Worm (Caenorhabditis elegans) whole organism, late embryonic: ENCODE results near the gene grl-4.

Source experiments
- C08G9.2 ChIP-seq: sonication (generic microtip); optimal IDR thresholded peaks from 2 replicates; lab custom pipeline; 2016; ENCODE audit warnings: mild to moderate bottlenecking, missing genetic modification characterization, moderate library complexity, missing compliant biosample characterization
- F13H6.1 ChIP-seq: sonication (generic microtip); optimal IDR thresholded peaks from 2 replicates; lab custom pipeline; 2016; ENCODE audit warnings: missing genetic modification characterization, missing compliant biosample characterization
- K02D7.2 ChIP-seq: sonication (generic microtip); optimal IDR thresholded peaks from 2 replicates; lab custom pipeline; 2017; ENCODE audit warnings: mild to moderate bottlenecking, missing genetic modification characterization, missing compliant biosample characterization
- K09A11.1 ChIP-seq: sonication (generic microtip); optimal IDR thresholded peaks from 2 replicates; lab custom pipeline; 2017; ENCODE audit warnings: antibody characterized with exemption, mild to moderate bottlenecking, missing genetic modification characterization, missing compliant biosample characterization; ENCODE audit not compliant: insufficient read depth
- T23F11.4 ChIP-seq: fragments of 200-800 bp; sonication (Bioruptor generic); optimal IDR thresholded peaks from 2 replicates; lab custom pipeline; 2018; ENCODE audit warnings: mild to moderate bottlenecking, missing genetic modification characterization, missing compliant biosample characterization
- Y22D7AL.16 ChIP-seq: sonication (generic microtip); optimal IDR thresholded peaks from 2 replicates; lab custom pipeline; 2016; ENCODE audit warnings: missing genetic modification characterization, missing compliant biosample characterization
- ahr-1 ChIP-seq: sonication (generic microtip); optimal IDR thresholded peaks from 2 replicates; lab custom pipeline; 2016; ENCODE audit warnings: missing genetic modification characterization, missing compliant biosample characterization
- ama-1 ChIP-seq: fragments of 150-350 bp; optimal IDR thresholded peaks from 2 replicates; lab custom pipeline; 2014
- ceh-14 ChIP-seq: sonication (generic microtip); optimal IDR thresholded peaks from 2 replicates; lab custom pipeline; 2016; ENCODE audit warnings: missing genotype, missing genetic modification characterization, missing compliant biosample characterization
- ceh-19 ChIP-seq: fragments of 200-800 bp; sonication (Bioruptor generic); optimal IDR thresholded peaks from 2 replicates; lab custom pipeline; 2018; ENCODE audit warnings: mild to moderate bottlenecking, missing genetic modification characterization, missing compliant biosample characterization
- ceh-2 ChIP-seq: sonication (generic microtip); optimal IDR thresholded peaks from 2 replicates; lab custom pipeline; 2016; ENCODE audit warnings: missing genotype, missing genetic modification characterization, missing compliant biosample characterization
- ceh-24 ChIP-seq: sonication (generic microtip); optimal IDR thresholded peaks from 2 replicates; lab custom pipeline; 2016; ENCODE audit warnings: mild to moderate bottlenecking, missing genetic modification characterization, missing compliant biosample characterization
- ceh-34 ChIP-seq: sonication (generic microtip); optimal IDR thresholded peaks from 2 replicates; lab custom pipeline; 2016; ENCODE audit warnings: mild to moderate bottlenecking, missing genetic modification characterization, missing compliant biosample characterization
- ceh-48 ChIP-seq: sonication (generic microtip); optimal IDR thresholded peaks from 2 replicates; lab custom pipeline; 2016; ENCODE audit warnings: missing genetic modification characterization, inconsistent platforms, missing compliant biosample characterization
- ceh-6 ChIP-seq: fragments of 200-800 bp; sonication (Bioruptor generic); optimal IDR thresholded peaks from 2 replicates; lab custom pipeline; 2018; ENCODE audit warnings: mild to moderate bottlenecking, missing genetic modification characterization, missing compliant biosample characterization
- ceh-9 ChIP-seq: sonication (generic microtip); optimal IDR thresholded peaks from 2 replicates; lab custom pipeline; 2016; ENCODE audit warnings: mild to moderate bottlenecking, missing genetic modification characterization, inconsistent platforms, missing compliant biosample characterization
- che-1 ChIP-seq: sonication (generic microtip); optimal IDR thresholded peaks from 2 replicates; lab custom pipeline; 2016; ENCODE audit warnings: mild to moderate bottlenecking, missing genetic modification characterization, missing compliant biosample characterization
- dmd-4 ChIP-seq: sonication (generic microtip); optimal IDR thresholded peaks from 2 replicates; lab custom pipeline; 2016; ENCODE audit warnings: borderline replicate concordance, missing genetic modification characterization, missing compliant biosample characterization
- dve-1 ChIP-seq: sonication (generic microtip); optimal IDR thresholded peaks from 2 replicates; lab custom pipeline; 2017; ENCODE audit warnings: antibody characterized with exemption, mild to moderate bottlenecking, missing genetic modification characterization, missing compliant biosample characterization
- elt-2 ChIP-seq: sonication (generic microtip); optimal IDR thresholded peaks from 2 replicates; lab custom pipeline; 2016; ENCODE audit warnings: missing genetic modification reagents, missing genetic modification characterization, missing compliant biosample characterization
- elt-4 ChIP-seq: sonication (generic microtip); optimal IDR thresholded peaks from 2 replicates; lab custom pipeline; 2016; ENCODE audit warnings: missing genetic modification characterization, missing compliant biosample characterization
- ets-4 ChIP-seq: sonication (generic microtip); optimal IDR thresholded peaks from 2 replicates; lab custom pipeline; 2016; ENCODE audit warnings: missing genetic modification characterization, missing compliant biosample characterization
- fkh-6 ChIP-seq: sonication (generic microtip); optimal IDR thresholded peaks from 2 replicates; lab custom pipeline; 2016; ENCODE audit warnings: missing genetic modification characterization, missing compliant biosample characterization
- gmeb-2 ChIP-seq: sonication (generic microtip); optimal IDR thresholded peaks from 2 replicates; lab custom pipeline; 2016; ENCODE audit warnings: missing genetic modification characterization, inconsistent platforms, missing compliant biosample characterization
- hlh-30 ChIP-seq: sonication (generic microtip); optimal IDR thresholded peaks from 2 replicates; lab custom pipeline; 2017; ENCODE audit warnings: antibody characterized with exemption, missing genetic modification characterization, missing compliant biosample characterization; ENCODE audit not compliant: insufficient read depth
- hlh-6 ChIP-seq: sonication (generic microtip); optimal IDR thresholded peaks from 2 replicates; lab custom pipeline; 2016; ENCODE audit warnings: missing genotype, missing genetic modification characterization, missing compliant biosample characterization
- hlh-8 ChIP-seq: sonication (generic microtip); optimal IDR thresholded peaks from 2 replicates; lab custom pipeline; 2016; ENCODE audit warnings: missing genotype, missing genetic modification characterization, missing compliant biosample characterization
- madf-2 ChIP-seq: sonication (generic microtip); optimal IDR thresholded peaks from 2 replicates; lab custom pipeline; 2017; ENCODE audit warnings: missing genetic modification characterization, missing compliant biosample characterization
- mec-3 ChIP-seq: sonication (generic microtip); optimal IDR thresholded peaks from 2 replicates; lab custom pipeline; 2016; ENCODE audit warnings: borderline replicate concordance, missing genetic modification characterization, missing compliant biosample characterization
- nhr-11 ChIP-seq: fragments of 150-350 bp; optimal IDR thresholded peaks from 2 replicates; lab custom pipeline; 2014; ENCODE audit warnings: missing biosample characterization, missing genetic modification characterization
- nhr-232 ChIP-seq: sonication (generic microtip); optimal IDR thresholded peaks from 2 replicates; lab custom pipeline; 2016; ENCODE audit warnings: missing genetic modification characterization, missing compliant biosample characterization
- pag-3 ChIP-seq: sonication (generic microtip); optimal IDR thresholded peaks from 2 replicates; lab custom pipeline; 2016; ENCODE audit warnings: missing compliant biosample characterization, missing genetic modification characterization, borderline replicate concordance
- pat-9 ChIP-seq: fragments of 200-800 bp; sonication (Bioruptor generic); optimal IDR thresholded peaks from 2 replicates; lab custom pipeline; 2018; ENCODE audit warnings: mild to moderate bottlenecking, missing genetic modification characterization, moderate library complexity, missing compliant biosample characterization
- pax-1 ChIP-seq: fragments of 150-350 bp; optimal IDR thresholded peaks from 2 replicates; lab custom pipeline; 2014; ENCODE audit warnings: missing biosample characterization, missing genetic modification characterization
- rnt-1 ChIP-seq: sonication (generic microtip); optimal IDR thresholded peaks from 2 replicates; lab custom pipeline; 2016; ENCODE audit warnings: missing genetic modification characterization, missing compliant biosample characterization
- tbx-2 ChIP-seq: sonication (generic microtip); optimal IDR thresholded peaks from 2 replicates; lab custom pipeline; 2016; ENCODE audit warnings: missing genetic modification characterization, missing compliant biosample characterization
- tbx-7 ChIP-seq: sonication (generic microtip); optimal IDR thresholded peaks from 2 replicates; lab custom pipeline; 2016; ENCODE audit warnings: missing genotype, missing genetic modification characterization, missing compliant biosample characterization
- ttx-3 ChIP-seq: sonication (generic microtip); optimal IDR thresholded peaks from 2 replicates; lab custom pipeline; 2016; ENCODE audit warnings: missing genetic modification reagents, missing genetic modification characterization, missing compliant biosample characterization
- unc-3 ChIP-seq, 2 experiments: fragments of 200-800 bp in 1 of 2; sonication (Bioruptor generic) in 1 of 2; sonication (generic microtip) in 1 of 2; conservative IDR thresholded peaks in 1 of 2; optimal IDR thresholded peaks in 1 of 2; 2 replicates each; pipeline versions ENCODE4 v1.3.6 to Lab custom; 2016 to 2022; ENCODE audit warnings: missing compliant biosample characterization in 2 of 2, missing genetic modification characterization in 2 of 2, missing genetic modification reagents in 1 of 2
- unc-55 ChIP-seq: sonication (generic microtip); optimal IDR thresholded peaks from 2 replicates; lab custom pipeline; 2017; ENCODE audit warnings: missing biosample characterization, missing genetic modification reagents, missing genetic modification characterization
- unc-86 ChIP-seq: sonication (generic microtip); optimal IDR thresholded peaks from 2 replicates; lab custom pipeline; 2016; ENCODE audit warnings: missing genetic modification characterization, missing compliant biosample characterization

Gene grl-4

ce11 chrIV:7310842-7311241 lies 282 bp upstream of the grl-4 start:
- no peak for TF ChIP-seq unc-86 (tag; lab: Kevin White, UChicago)
- no peak for TF ChIP-seq unc-55 (GFP tag; lab: Kevin White, UChicago)
- TF ChIP-seq pat-9: no peak
- no peak for TF ChIP-seq ahr-1
- no peak for TF ChIP-seq ceh-14
- no peak for TF ChIP-seq hlh-6
- TF ChIP-seq K09A11.1 (tag; lab: Kevin White, UChicago): no peak
- no peak for TF ChIP-seq unc-3 (GFP tag; conservative IDR thresholded peaks at IDR 0.05; lab: Robert Waterston, UW)
- TF ChIP-seq unc-3 (tag; optimal IDR thresholded peaks at IDR 0.05; lab: Kevin White, UChicago): no peak
- no peak for TF ChIP-seq T23F11.4
- TF ChIP-seq nhr-11 (tag; lab: Kevin White, UChicago): no peak

ce11 chrIV:7309678-7310077 lies 882 bp downstream of the grl-4 start:
- no peak for TF ChIP-seq ceh-14
- no peak for TF ChIP-seq madf-2 (tag; lab: Kevin White, UChicago)
- TF ChIP-seq K02D7.2 (tag; lab: Kevin White, UChicago): no peak
- no peak for TF ChIP-seq ceh-34 (tag; lab: Kevin White, UChicago)
- TF ChIP-seq F13H6.1 (tag; lab: Kevin White, UChicago): no peak
- no peak for TF ChIP-seq ceh-24 (tag; lab: Kevin White, UChicago)
- no peak for TF ChIP-seq ets-4 (tag; lab: Kevin White, UChicago)
- no peak for TF ChIP-seq pag-3 (tag; lab: Kevin White, UChicago)

ce11 chrIV:7308974-7309373 lies 1.6 kb downstream of the grl-4 start, which contains the start of gene F42C5.6:
TSS of gene F42C5.6 (minus strand) at chrIV:7309074.
- TF ChIP-seq ceh-19 (no peak), elt-4 (tag; lab: Kevin White, UChicago) (no peak), ceh-2 (tag; lab: Kevin White, UChicago) (no peak), nhr-232 (tag; lab: Kevin White, UChicago) (no peak), dve-1 (tag; lab: Kevin White, UChicago) (no peak), che-1 (tag; lab: Kevin White, UChicago) (no peak), hlh-8 (no peak), ceh-9 (tag; lab: Kevin White, UChicago) (no peak), ceh-48 (tag; lab: Kevin White, UChicago) (no peak), ceh-24 (tag; lab: Kevin White, UChicago) (no peak), ceh-14 (no peak), pax-1 (tag; lab: Kevin White, UChicago) (no peak), C08G9.2 (tag; lab: Kevin White, UChicago) (no peak), ceh-6 (GFP tag; lab: Kevin White, UChicago) (no peak), K09A11.1 (tag; lab: Kevin White, UChicago) (no peak), tbx-7 (tag; lab: Kevin White, UChicago) (no peak), dmd-4 (tag; lab: Kevin White, UChicago) (no peak)
- TF ChIP-seq, all 69 proteins: peak for 0

ce11 chrIV:7305325-7305724 lies 5.2 kb downstream of the grl-4 start, which contains the start of gene npr-27:
TSS of gene npr-27 (plus strand) at chrIV:7305625.
- TF ChIP-seq hlh-30: no peak
- TF ChIP-seq K09A11.1 (tag; lab: Kevin White, UChicago): no peak
- TF ChIP-seq fkh-6 (tag; lab: Kevin White, UChicago): no peak
- no peak for TF ChIP-seq elt-4 (tag; lab: Kevin White, UChicago)
- no peak for TF ChIP-seq mec-3 (tag; lab: Kevin White, UChicago)
- no peak for TF ChIP-seq ceh-24 (tag; lab: Kevin White, UChicago)
- no peak for TF ChIP-seq elt-2 (tag; lab: Kevin White, UChicago)
- TF ChIP-seq ama-1 (lab: Kevin White, UChicago): no peak
- no peak for TF ChIP-seq tbx-2 (tag; lab: Kevin White, UChicago)
- no peak for TF ChIP-seq unc-3 (GFP tag; conservative IDR thresholded peaks at IDR 0.05; lab: Robert Waterston, UW)
- TF ChIP-seq unc-3 (tag; optimal IDR thresholded peaks at IDR 0.05; lab: Kevin White, UChicago): no peak
- no peak for TF ChIP-seq Y22D7AL.16 (tag; lab: Kevin White, UChicago)
- no peak for TF ChIP-seq gmeb-2 (tag; lab: Kevin White, UChicago)
- TF ChIP-seq ahr-1: no peak
- TF ChIP-seq rnt-1 (tag; lab: Kevin White, UChicago): no peak
- TF ChIP-seq ttx-3: no peak
- no peak for TF ChIP-seq pax-1 (tag; lab: Kevin White, UChicago)
- TF ChIP-seq madf-2 (tag; lab: Kevin White, UChicago): no peak
